Worm (Caenorhabditis elegans): ENCODE measurements around the gene atg-13.

ce11 chrIII:8132496-8132895, 25.5 kb downstream of the atg-13 start:
- no peak for TF ChIP-seq skn-1 (tag; optimal IDR thresholded peaks at IDR 0.05)
- TF ChIP-seq nhr-12 (tag; optimal IDR thresholded peaks at IDR 0.05), result no peak
- no peak for TF ChIP-seq C04F5.9 (tag; optimal IDR thresholded peaks at IDR 0.05)
- no peak for TF ChIP-seq lir-3 (tag; optimal IDR thresholded peaks at IDR 0.05; ENCODE audit: poor library complexity)
- peak; percentile 25; the same call in 1 of the 2 replicates for TF ChIP-seq nhr-19 (GFP tag; conservative IDR thresholded peaks at IDR 0.05)
- no peak for TF ChIP-seq mdl-1 (tag; optimal IDR thresholded peaks at IDR 0.05)
- no peak for TF ChIP-seq ama-1 (optimal IDR thresholded peaks at IDR 0.05)
